Worm (Caenorhabditis elegans): Measurements from ENCODE around the gene cal-1.

The cal-1 gene

DNA sequence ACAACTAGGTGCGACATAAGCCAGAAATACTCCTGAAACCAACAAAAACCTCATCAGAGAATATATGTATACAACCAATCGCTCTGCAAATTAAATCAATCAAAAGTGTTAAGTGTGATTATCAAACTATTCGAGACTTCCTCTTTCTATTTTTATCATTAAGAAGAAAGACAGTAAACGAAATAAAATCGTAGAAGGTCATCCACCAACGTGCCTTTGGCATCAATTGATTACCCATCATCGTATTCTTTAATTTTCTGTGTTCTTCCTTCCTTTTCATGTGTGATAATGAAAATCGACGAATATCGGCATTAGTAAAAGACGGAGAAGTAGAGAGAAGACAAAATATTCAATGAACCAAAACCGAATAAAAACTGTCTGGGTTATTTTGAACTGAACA, 5.1 kb downstream of the cal-1 start:
- TF ChIP-seq somi-1 (GFP tag; optimal IDR thresholded peaks at IDR 0.05) (no peak), madf-3 (GFP tag; IDR thresholded peaks at IDR 0.05) (no peak), ztf-25 (GFP tag; IDR thresholded peaks at IDR 0.05) (no peak), sea-2 (GFP tag; IDR thresholded peaks at IDR 0.05) (no peak), ztf-26 (tag; optimal IDR thresholded peaks at IDR 0.05) (no peak), tbx-9 (tag; optimal IDR thresholded peaks at IDR 0.05; ENCODE audit: borderline replicate concordance) (no peak), mxl-1 (tag; optimal IDR thresholded peaks at IDR 0.05) (no peak)

DNA sequence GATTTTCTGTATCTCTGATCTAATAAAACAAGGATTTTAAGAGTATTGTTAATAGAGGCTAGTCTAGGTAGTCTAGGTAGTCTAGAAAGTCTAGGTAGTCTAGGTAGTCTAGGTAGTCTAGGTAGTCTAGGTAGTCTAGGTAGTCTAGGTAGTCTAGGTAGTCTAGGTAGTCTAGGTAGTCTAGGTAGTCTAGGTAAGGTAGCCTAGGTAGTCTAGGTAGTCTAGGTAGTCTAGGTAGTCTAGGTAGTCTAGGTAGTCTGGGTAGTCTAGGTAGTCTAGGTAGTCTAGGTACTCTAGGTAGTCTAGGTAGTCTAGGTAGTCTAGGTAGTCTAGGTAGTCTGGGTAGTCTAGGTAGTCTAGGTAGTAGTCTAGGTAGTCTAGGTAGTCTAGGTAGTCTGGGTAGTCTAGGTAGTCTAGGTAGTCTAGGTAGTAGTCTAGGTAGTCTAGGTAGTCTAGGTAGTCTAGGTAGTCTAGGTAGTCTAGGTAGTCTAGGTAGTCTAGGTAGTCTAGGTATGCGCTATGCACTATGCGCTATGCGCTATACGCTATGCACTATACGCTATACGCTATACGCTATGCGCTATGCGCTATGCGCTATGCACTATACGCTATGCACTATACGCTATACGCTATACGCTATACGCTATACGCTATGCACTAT, 7.0 kb downstream of the cal-1 start:
- TF ChIP-seq dpff-1 (tag; optimal IDR thresholded peaks at IDR 0.05) (peak; percentile 58), B0035.1 (tag; optimal IDR thresholded peaks at IDR 0.05) (peak; percentile 47), ztf-22 (GFP tag; optimal IDR thresholded peaks at IDR 0.05) (peak; percentile 61), tbx-9 (tag; optimal IDR thresholded peaks at IDR 0.05; ENCODE audit: borderline replicate concordance) (peak; percentile 38), zim-3 (tag; optimal IDR thresholded peaks at IDR 0.05) (peak; percentile 79), F57A8.1 (GFP tag; optimal IDR thresholded peaks at IDR 0.05) (peak; percentile 62), mes-4 (tag; optimal IDR thresholded peaks at IDR 0.05) (peak; percentile 65), ztf-3 (GFP tag; optimal IDR thresholded peaks at IDR 0.05) (peak; percentile 29), athp-1 (tag; optimal IDR thresholded peaks at IDR 0.05) (peak; percentile 60), hlh-12 (tag; optimal IDR thresholded peaks at IDR 0.05) (peak; percentile 43), ets-4 (GFP tag; optimal IDR thresholded peaks at IDR 0.05) (peak; percentile 2), ZK185.1 (tag; optimal IDR thresholded peaks at IDR 0.05; ENCODE audit: poor library complexity, severe bottlenecking) (peak; percentile 47), ceh-27 (GFP tag; optimal IDR thresholded peaks at IDR 0.05) (peak; percentile 55), ztf-26 (tag; optimal IDR thresholded peaks at IDR 0.05) (peak; percentile 61), chd-7 (tag; optimal IDR thresholded peaks at IDR 0.05) (peak; percentile 69), nfya-1 (tag; optimal IDR thresholded peaks at IDR 0.05; ENCODE audit: borderline replicate concordance, insufficient read depth) (peak; percentile 57), ceh-79 (tag; optimal IDR thresholded peaks at IDR 0.05) (peak; percentile 27), repo-1 (tag; optimal IDR thresholded peaks at IDR 0.05) (peak; percentile 67), F57C9.4 (tag; optimal IDR thresholded peaks at IDR 0.05) (peak; percentile 63), tbp1 (GFP tag; optimal IDR thresholded peaks at IDR 0.05) (peak; percentile 13), fkh-3 (tag; optimal IDR thresholded peaks at IDR 0.05) (peak; percentile 53), let-607 (tag; optimal IDR thresholded peaks at IDR 0.05) (peak in 1 of 2 experiments; percentile 38)

DNA sequence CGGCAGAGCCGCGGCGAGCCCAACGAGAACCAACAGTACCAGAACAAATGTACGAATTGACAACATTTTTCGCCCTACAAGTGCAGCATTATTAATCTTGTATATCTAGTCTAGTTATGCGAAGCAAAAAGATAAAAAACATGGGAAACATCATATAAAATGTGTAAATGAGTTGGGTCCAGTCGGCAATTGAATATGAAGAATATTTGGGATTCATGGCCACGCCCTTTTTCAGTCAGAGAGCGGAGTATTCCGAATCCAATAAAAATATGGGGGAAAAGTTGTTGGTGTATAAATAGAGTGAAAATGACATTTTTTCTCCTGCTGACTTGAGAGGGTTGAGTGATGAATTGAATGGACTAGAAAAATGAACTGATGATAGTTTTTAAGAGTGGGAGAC, 10.9 kb downstream of the cal-1 start, which contains the start of gene nlp-46:
nlp-46 (minus strand) TSS at position 101 of the 400 bp plus-strand sequence.
- no peak for TF ChIP-seq K11D2.4 (GFP tag; IDR thresholded peaks at IDR 0.05)

DNA sequence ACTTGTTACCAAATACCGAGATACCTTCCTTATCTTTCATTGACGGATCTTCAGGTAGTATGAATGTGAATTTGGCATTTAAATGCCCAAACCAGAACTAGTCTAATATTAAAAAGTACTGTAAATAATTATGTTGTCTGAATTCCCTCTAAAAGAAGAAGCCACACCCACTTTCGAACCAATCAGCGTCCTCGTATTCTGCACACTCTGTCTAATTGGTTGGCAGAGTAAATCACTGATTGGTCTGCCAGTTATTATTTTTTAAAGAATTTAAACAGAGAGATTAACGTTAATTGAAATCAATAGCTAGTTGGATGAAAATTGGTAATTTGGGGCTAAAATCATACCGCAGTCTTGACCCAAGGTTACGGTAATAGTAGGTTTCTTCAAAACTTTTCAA, 11.3 kb downstream of the cal-1 start:
- TF ChIP-seq F37B4.10 (GFP tag; IDR thresholded peaks at IDR 0.05) = no peak

DNA sequence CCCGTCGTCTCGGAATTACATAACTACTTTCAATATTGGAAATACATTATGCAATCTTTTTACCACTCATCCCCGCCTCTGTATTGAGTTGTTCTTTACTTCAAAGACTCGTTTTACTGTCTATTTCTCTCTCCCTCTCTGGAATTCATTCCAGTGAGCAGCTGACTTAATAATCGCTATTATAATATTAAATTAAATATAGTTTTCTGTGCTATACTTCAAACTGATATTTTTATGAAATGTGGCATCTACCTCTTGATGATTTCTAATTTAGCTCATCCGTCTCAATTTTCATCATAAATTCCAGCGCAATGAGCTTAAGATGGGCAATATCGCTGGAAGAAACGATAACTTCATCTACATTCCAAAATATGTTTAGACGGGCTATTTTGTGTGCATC, 13.6 kb downstream of the cal-1 start, which contains the start of gene T28H10.1:
T28H10.1 (plus strand) TSS at position 301 of the 400 bp plus-strand sequence.
- TF ChIP-seq F10E7.11 (tag; optimal IDR thresholded peaks at IDR 0.05) (no peak), ama-1 (optimal IDR thresholded peaks at IDR 0.05) (no peak), ama-1 (GFP tag; optimal IDR thresholded peaks at IDR 0.05) (no peak), bed-1 (GFP tag; IDR thresholded peaks at IDR 0.05) (no peak), nhr-90 (tag; optimal IDR thresholded peaks at IDR 0.05) (no peak), hmg-20 (GFP tag; IDR thresholded peaks at IDR 0.05) (no peak), ceh-100 (GFP tag; IDR thresholded peaks at IDR 0.05) (no peak), ceh-58 (GFP tag; IDR thresholded peaks at IDR 0.05) (no peak), cebp-2 (GFP tag; IDR thresholded peaks at IDR 0.05) (no peak), snpc-1.1 (tag; optimal IDR thresholded peaks at IDR 0.05; ENCODE audit: insufficient read depth) (no peak), lin-40 (tag; optimal IDR thresholded peaks at IDR 0.05) (no peak), die-1 (tag; optimal IDR thresholded peaks at IDR 0.05) (no peak), let-607 (tag; optimal IDR thresholded peaks at IDR 0.05) (no peak), Y56A3A.18 (GFP tag; IDR thresholded peaks at IDR 0.05) (no peak), nfyb-1 (GFP tag; IDR thresholded peaks at IDR 0.05) (no peak)
